Fruit fly (Drosophila melanogaster): Measurements from ENCODE around the gene CG4194.

CG4194 gene

dm6 chrX:2069787-2070707 is 1.7 kb downstream of the CG4194 start:
- TF ChIP-seq CG14655 (GFP tag; optimal IDR thresholded peaks at IDR 0.05) (no peak), CG34367 (tag; optimal IDR thresholded peaks at IDR 0.05) (no peak), CG32121 (GFP tag; IDR thresholded peaks at IDR 0.05) (no peak), CG15710 (tag; optimal IDR thresholded peaks at IDR 0.05) (no peak), CG8301 (tag; optimal IDR thresholded peaks at IDR 0.05) (no peak), Ets98B (GFP tag; IDR thresholded peaks at IDR 0.05) (no peak), fd96Ca (GFP tag; IDR thresholded peaks at IDR 0.05) (no peak), gl (tag; optimal IDR thresholded peaks at IDR 0.05) (no peak)

DNA sequence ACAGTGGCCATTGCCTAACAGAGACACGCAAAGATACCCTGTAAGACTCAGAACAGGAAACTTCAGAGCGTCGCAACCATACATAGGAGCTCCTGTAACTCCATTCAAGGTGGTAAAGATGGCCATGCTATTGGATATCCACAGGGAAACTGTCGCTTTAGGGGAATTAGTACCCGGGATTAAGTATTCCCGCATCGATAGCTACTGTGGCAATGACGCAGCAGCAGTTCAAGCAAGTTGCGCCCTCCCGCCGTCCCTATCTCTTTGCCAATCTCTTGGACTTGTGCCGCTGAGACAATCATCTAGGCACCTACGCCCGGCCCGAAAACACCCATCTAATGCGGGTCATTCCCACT is 2.3 kb downstream of the CG4194 start:
- TF ChIP-seq CG13204 (GFP tag; optimal IDR thresholded peaks at IDR 0.05) (no peak), CG34367 (tag; optimal IDR thresholded peaks at IDR 0.05) (peak; percentile 11), Pif1A (GFP tag; optimal IDR thresholded peaks at IDR 0.05) (no peak), CG17806 (tag; optimal IDR thresholded peaks at IDR 0.05) (peak; percentile 37), D1 (tag; optimal IDR thresholded peaks at IDR 0.05) (no peak), Ets98B (GFP tag; IDR thresholded peaks at IDR 0.05) (peak; percentile 75), gl (tag; optimal IDR thresholded peaks at IDR 0.05) (no peak), rn (GFP tag; IDR thresholded peaks at IDR 0.05) (0 out of 2 replicates have a peak, but pooled peaks have one; percentile 20), Snoo (tag; optimal IDR thresholded peaks at IDR 0.05) (peak; percentile 28), EcR (GFP tag; optimal IDR thresholded peaks at IDR 0.05) (no peak), Pif1B (GFP tag; optimal IDR thresholded peaks at IDR 0.05) (no peak), CG9948 (tag; optimal IDR thresholded peaks at IDR 0.05) (peak; percentile 52), CG8301 (tag; optimal IDR thresholded peaks at IDR 0.05) (peak; percentile 72), CG14655 (GFP tag; optimal IDR thresholded peaks at IDR 0.05) (no peak), fd96Ca (GFP tag; IDR thresholded peaks at IDR 0.05) (peak; percentile 80), CG32121 (GFP tag; IDR thresholded peaks at IDR 0.05) (peak; percentile 84), CG12605 (GFP tag; IDR thresholded peaks at IDR 0.05) (peak; percentile 53; the same call in 1 of the 2 replicates), CG15710 (tag; optimal IDR thresholded peaks at IDR 0.05) (peak; percentile 40), CG10348 (GFP tag; IDR thresholded peaks at IDR 0.05) (peak; percentile 41; the same call in 1 of the 2 replicates), CG8159 (tag; optimal IDR thresholded peaks at IDR 0.05) (peak; percentile 40), CG4496 (GFP tag; IDR thresholded peaks at IDR 0.05) (peak; percentile 65; the same call in 2 of the 3 replicates)

dm6 chrX:2071878-2072817 is 3.8 kb downstream of the CG4194 start, which contains the start of gene Rtca:
Gene Rtca, plus strand, starts transcription at chrX:2072413.
- TF ChIP-seq fd96Ca (GFP tag; IDR thresholded peaks at IDR 0.05) (peak; percentile 91), CG14655 (GFP tag; optimal IDR thresholded peaks at IDR 0.05) (peak; percentile 92), D1 (tag; optimal IDR thresholded peaks at IDR 0.05) (no peak), gl (tag; optimal IDR thresholded peaks at IDR 0.05) (peak; percentile 56), Snoo (tag; optimal IDR thresholded peaks at IDR 0.05) (peak; percentile 82), CG9948 (tag; optimal IDR thresholded peaks at IDR 0.05) (peak; percentile 88), CG10348 (GFP tag; IDR thresholded peaks at IDR 0.05) (peak; percentile 57; the same call in 1 of the 2 replicates), CG32121 (GFP tag; IDR thresholded peaks at IDR 0.05) (peak; percentile 81), CG17806 (tag; optimal IDR thresholded peaks at IDR 0.05) (peak; percentile 86), CG4496 (GFP tag; IDR thresholded peaks at IDR 0.05) (peak; percentile 91), CG8159 (tag; optimal IDR thresholded peaks at IDR 0.05) (peak; percentile 88), Ets98B (GFP tag; IDR thresholded peaks at IDR 0.05) (peak; percentile 80), CG34367 (tag; optimal IDR thresholded peaks at IDR 0.05) (peak; percentile 83), CG12605 (GFP tag; IDR thresholded peaks at IDR 0.05) (peak; percentile 81), CG15710 (tag; optimal IDR thresholded peaks at IDR 0.05) (peak; percentile 85), CG8301 (tag; optimal IDR thresholded peaks at IDR 0.05) (peak; percentile 90), rn (GFP tag; IDR thresholded peaks at IDR 0.05) (peak; percentile 66), Pif1B (GFP tag; optimal IDR thresholded peaks at IDR 0.05) (peak; percentile 82), CG13204 (GFP tag; optimal IDR thresholded peaks at IDR 0.05) (peak; percentile 81), EcR (GFP tag; optimal IDR thresholded peaks at IDR 0.05) (peak; percentile 63), Pif1A (GFP tag; optimal IDR thresholded peaks at IDR 0.05) (peak; percentile 90)

DNA sequence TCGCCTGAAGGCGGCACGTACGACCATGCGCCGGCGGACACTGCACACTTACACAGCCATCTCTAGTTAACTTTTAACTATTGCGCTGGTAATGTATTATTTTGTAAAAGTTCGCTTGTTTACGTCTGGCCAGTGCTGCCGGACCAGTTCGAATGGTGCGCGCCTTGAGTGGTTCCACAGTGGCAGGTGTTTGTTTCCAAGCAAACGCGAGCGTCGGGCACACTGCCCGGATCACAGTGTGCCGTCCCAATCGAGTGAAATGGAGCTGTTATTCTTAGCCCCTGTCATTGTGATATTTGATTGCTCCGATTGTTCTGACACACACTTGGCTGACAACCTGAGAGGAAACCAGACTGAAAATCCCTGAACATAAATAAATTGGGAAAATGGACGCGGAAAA is 4.9 kb downstream of the CG4194 start, which contains the start of gene CG4199:
Gene CG4199, minus strand, starts transcription at position 159 of the 400 bp plus-strand sequence.
- TF ChIP-seq D1 (tag; optimal IDR thresholded peaks at IDR 0.05) (no peak), CG4496 (GFP tag; IDR thresholded peaks at IDR 0.05) (no peak), Ets98B (GFP tag; IDR thresholded peaks at IDR 0.05) (no peak), gl (tag; optimal IDR thresholded peaks at IDR 0.05) (no peak), CG32121 (GFP tag; IDR thresholded peaks at IDR 0.05) (no peak), Pif1A (GFP tag; optimal IDR thresholded peaks at IDR 0.05) (no peak), rn (GFP tag; IDR thresholded peaks at IDR 0.05) (no peak)

dm6 chrX:2075846-2076377 is 7.5 kb downstream of the CG4194 start, which contains the start of gene CG4045:
Gene CG4045, minus strand, starts transcription at chrX:2075900.
- TF ChIP-seq CG32121 (GFP tag; IDR thresholded peaks at IDR 0.05) (no peak), Snoo (tag; optimal IDR thresholded peaks at IDR 0.05) (no peak), CG13204 (GFP tag; optimal IDR thresholded peaks at IDR 0.05) (no peak), CG17806 (tag; optimal IDR thresholded peaks at IDR 0.05) (no peak), CG12605 (GFP tag; IDR thresholded peaks at IDR 0.05) (no peak), Pif1A (GFP tag; optimal IDR thresholded peaks at IDR 0.05) (no peak), CG8159 (tag; optimal IDR thresholded peaks at IDR 0.05) (peak; percentile 4), CG15710 (tag; optimal IDR thresholded peaks at IDR 0.05) (peak; percentile 0)

All from whole organism, pupa.